Fruit fly (Drosophila melanogaster): ENCODE measurements around the gene CG13026.

The CG13026 gene

dm6 chr3L:16762203-16762997 is 36.4 kb upstream of the CG13026 start (continued):
- no peak for TF ChIP-seq Lpt (GFP tag; optimal IDR thresholded peaks at IDR 0.05)
- peak; percentile 71 for TF ChIP-seq CG10631 (GFP tag; optimal IDR thresholded peaks at IDR 0.05)
- peak; percentile 48 for TF ChIP-seq Eip75B (GFP tag; optimal IDR thresholded peaks at IDR 0.05)
- TF ChIP-seq fd59A (GFP tag; optimal IDR thresholded peaks at IDR 0.05), result peak; percentile 55
- peak; percentile 43 to 74 for TF ChIP-seq ss (GFP tag; optimal IDR thresholded peaks at IDR 0.05)
- TF ChIP-seq CG9139 (GFP tag; optimal IDR thresholded peaks at IDR 0.05), result no peak
- TF ChIP-seq achi (GFP tag; optimal IDR thresholded peaks at IDR 0.05), result peak; percentile 79
- peak; percentile 76 for TF ChIP-seq CG15336 (GFP tag; IDR thresholded peaks at IDR 0.05)
- peak; percentile 70; the same call in 2 of the 3 replicates for TF ChIP-seq CG6163 (GFP tag; IDR thresholded peaks at IDR 0.05)
- peak; percentile 47 for TF ChIP-seq Met (GFP tag; optimal IDR thresholded peaks at IDR 0.05)
- peak; percentile 58 for TF ChIP-seq CG34406 (GFP tag; optimal IDR thresholded peaks at IDR 0.05)
- peak; percentile 64 for TF ChIP-seq CG8632 (GFP tag; optimal IDR thresholded peaks at IDR 0.05)
- peak; percentile 58 for TF ChIP-seq CG1621 (tag; optimal IDR thresholded peaks at IDR 0.05)
- TF ChIP-seq esn (GFP tag; optimal IDR thresholded peaks at IDR 0.05), result peak; percentile 43

DNA sequence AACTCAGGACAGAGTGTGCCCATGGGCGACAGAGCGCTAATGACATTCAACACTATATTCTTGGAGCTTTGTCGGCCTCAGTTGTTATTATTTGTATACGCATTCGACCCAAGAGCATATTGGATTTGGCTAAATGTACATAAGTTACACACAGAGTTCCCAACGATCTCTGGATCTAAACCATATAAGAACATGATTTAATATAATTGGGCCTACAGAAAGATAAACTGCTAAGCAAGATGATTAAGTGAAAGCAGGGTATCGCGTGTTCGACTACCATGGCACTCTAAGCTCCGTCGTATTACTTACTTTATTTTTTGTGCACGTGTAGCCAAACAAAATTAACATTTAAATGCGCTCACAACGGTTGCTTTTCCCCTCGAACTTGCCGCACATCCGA is 34.3 kb upstream of the CG13026 start:
- TF ChIP-seq CG8319 (GFP tag; optimal IDR thresholded peaks at IDR 0.05), result no peak
- TF ChIP-seq CG10631 (GFP tag; optimal IDR thresholded peaks at IDR 0.05), result peak; percentile 8
- peak; percentile 3 for TF ChIP-seq Hr4 (GFP tag; optimal IDR thresholded peaks at IDR 0.05)
- 0 out of 2 replicates have a peak, but pooled peaks have one; percentile 22 for TF ChIP-seq CG15336 (GFP tag; IDR thresholded peaks at IDR 0.05)
- 0 out of 3 replicates have a peak, but pooled peaks have one; percentile 22 for TF ChIP-seq CG6163 (GFP tag; IDR thresholded peaks at IDR 0.05)
- TF ChIP-seq CG32006 (GFP tag; optimal IDR thresholded peaks at IDR 0.05), result peak; percentile 29
- TF ChIP-seq CG31627 (GFP tag; optimal IDR thresholded peaks at IDR 0.05), result no peak
- 0 out of 3 replicates have a peak, but pooled peaks have one; percentile 19 for TF ChIP-seq CG8119 (GFP tag; IDR thresholded peaks at IDR 0.05)
- TF ChIP-seq OdsH (GFP tag; optimal IDR thresholded peaks at IDR 0.05), result peak; percentile 11
- peak; percentile 37 for TF ChIP-seq svp (GFP tag)
- no peak for TF ChIP-seq CG1621 (tag; optimal IDR thresholded peaks at IDR 0.05)
- peak; percentile 27 for TF ChIP-seq acj6 (GFP tag; optimal IDR thresholded peaks at IDR 0.05)
- TF ChIP-seq Hr39 (GFP tag; optimal IDR thresholded peaks at IDR 0.05), result peak; percentile 12

dm6 chr3L:16759483-16759882 is 33.5 kb upstream of the CG13026 start:
- TF ChIP-seq Hr39 (GFP tag; optimal IDR thresholded peaks at IDR 0.05) (no peak), Eip75B (GFP tag; optimal IDR thresholded peaks at IDR 0.05) (peak; percentile 13), vri (GFP tag; optimal IDR thresholded peaks at IDR 0.05) (no peak), fd85E (GFP tag; optimal IDR thresholded peaks at IDR 0.05) (no peak), CG34406 (GFP tag; optimal IDR thresholded peaks at IDR 0.05) (no peak), dsx (GFP tag; optimal IDR thresholded peaks at IDR 0.05; ENCODE audit: poor library complexity, severe bottlenecking) (peak; percentile 29), Lpt (GFP tag; optimal IDR thresholded peaks at IDR 0.05) (no peak), Met (GFP tag; optimal IDR thresholded peaks at IDR 0.05) (no peak), salr (GFP tag; optimal IDR thresholded peaks at IDR 0.05) (peak in 1 of 2 experiments; percentile 1), CG6808 (GFP tag; optimal IDR thresholded peaks at IDR 0.05) (peak; percentile 7), CG4318 (GFP tag; optimal IDR thresholded peaks at IDR 0.05) (peak; percentile 11), Smox (GFP tag; optimal IDR thresholded peaks at IDR 0.05) (no peak), CG15336 (GFP tag; IDR thresholded peaks at IDR 0.05) (peak; percentile 55), CG6854 (GFP tag; optimal IDR thresholded peaks at IDR 0.05) (no peak), Hr38 (GFP tag; optimal IDR thresholded peaks at IDR 0.05) (no peak), CG11294 (GFP tag; IDR thresholded peaks at IDR 0.05) (no peak), CG6276 (GFP tag; optimal IDR thresholded peaks at IDR 0.05) (peak; percentile 14), eg (GFP tag; IDR thresholded peaks at IDR 0.05) (no peak), dac (GFP tag; optimal IDR thresholded peaks at IDR 0.05) (no peak), Hr4 (GFP tag; optimal IDR thresholded peaks at IDR 0.05) (peak; percentile 49), svp (GFP tag) (peak; percentile 32), CG10631 (GFP tag; optimal IDR thresholded peaks at IDR 0.05) (peak; percentile 31), CG32006 (GFP tag; optimal IDR thresholded peaks at IDR 0.05) (peak; percentile 67), pdm3 (GFP tag; optimal IDR thresholded peaks at IDR 0.05) (peak; percentile 10), Blimp-1 (GFP tag; optimal IDR thresholded peaks at IDR 0.05) (no peak), Ets21C (GFP tag; optimal IDR thresholded peaks at IDR 0.05) (no peak), fd59A (GFP tag; optimal IDR thresholded peaks at IDR 0.05) (peak; percentile 30), spab (GFP tag; optimal IDR thresholded peaks at IDR 0.05) (peak; percentile 27), CG10669 (GFP tag; optimal IDR thresholded peaks at IDR 0.05) (peak; percentile 20), CG11902 (GFP tag; optimal IDR thresholded peaks at IDR 0.05) (no peak), topi (GFP tag; optimal IDR thresholded peaks at IDR 0.05) (no peak), acj6 (GFP tag; optimal IDR thresholded peaks at IDR 0.05) (peak; percentile 15), CG8119 (GFP tag; IDR thresholded peaks at IDR 0.05) (peak; percentile 66), CG9139 (GFP tag; optimal IDR thresholded peaks at IDR 0.05) (no peak)

Data from whole organism, prepupa.